Fruit fly (Drosophila melanogaster) whole organism, pupa: Measurements from ENCODE around the gene Gr93c.

Experiments used
- CG10348 ChIP-seq: fragments of 200-800 bp; sonication (Bioruptor generic); IDR thresholded peaks from 2 replicates; pipeline ENCODE4 v1.3.6; 2022; ENCODE audit warnings: missing biosample characterization, missing genetic modification characterization
- CG12605 ChIP-seq: fragments of 200-800 bp; sonication (Bioruptor generic); IDR thresholded peaks from 2 replicates; pipeline ENCODE4 v1.3.6; 2022; ENCODE audit warnings: missing biosample characterization, missing genetic modification characterization
- CG13204 ChIP-seq: fragments of 200-800 bp; sonication (Bioruptor generic); optimal IDR thresholded peaks from 2 replicates; lab custom pipeline; 2018; ENCODE audit warnings: missing biosample characterization, mild to moderate bottlenecking, missing genetic modification characterization, moderate library complexity
- CG14655 ChIP-seq: fragments of 200-800 bp; sonication (Bioruptor generic); optimal IDR thresholded peaks from 3 replicates; lab custom pipeline; 2017; ENCODE audit warnings: mild to moderate bottlenecking, missing biosample characterization, missing genetic modification reagents, missing genetic modification characterization
- CG15710 ChIP-seq: fragments of 200-800 bp; sonication (Bioruptor generic); optimal IDR thresholded peaks from 2 replicates; lab custom pipeline; 2018; ENCODE audit warnings: missing biosample characterization, mild to moderate bottlenecking, missing genetic modification characterization, moderate library complexity
- CG17806 ChIP-seq: fragments of 200-800 bp; sonication (Bioruptor generic); optimal IDR thresholded peaks from 2 replicates; lab custom pipeline; 2018; ENCODE audit warnings: missing biosample characterization, mild to moderate bottlenecking, missing genetic modification characterization, moderate library complexity
- CG32121 ChIP-seq: fragments of 200-800 bp; sonication (Bioruptor generic); IDR thresholded peaks from 2 replicates; pipeline ENCODE4 v1.3.6; 2022; ENCODE audit warnings: missing biosample characterization, missing genetic modification characterization
- CG34367 ChIP-seq: fragments of 200-800 bp; sonication (Bioruptor generic); optimal IDR thresholded peaks from 2 replicates; lab custom pipeline; 2018; ENCODE audit warnings: missing biosample characterization, mild to moderate bottlenecking, missing genetic modification characterization
- CG4496 ChIP-seq: fragments of 200-800 bp; sonication (Bioruptor generic); IDR thresholded peaks from 3 replicates; pipeline ENCODE4 v1.3.6; 2022; ENCODE audit warnings: missing biosample characterization, missing genetic modification characterization
- CG8159 ChIP-seq: fragments of 200-800 bp; sonication (Bioruptor generic); optimal IDR thresholded peaks from 3 replicates; lab custom pipeline; 2018; ENCODE audit warnings: missing biosample characterization, mild to moderate bottlenecking, missing genetic modification characterization, moderate library complexity
- CG8301 ChIP-seq: fragments of 200-800 bp; sonication (Bioruptor generic); optimal IDR thresholded peaks from 2 replicates; lab custom pipeline; 2018; ENCODE audit warnings: missing biosample characterization, mild to moderate bottlenecking, missing genetic modification characterization
- CG9948 ChIP-seq: fragments of 200-800 bp; sonication (Bioruptor generic); optimal IDR thresholded peaks from 2 replicates; lab custom pipeline; 2018; ENCODE audit warnings: missing biosample characterization, mild to moderate bottlenecking, missing genetic modification characterization, moderate library complexity
- D1 ChIP-seq: fragments of 200-800 bp; sonication (Bioruptor generic); optimal IDR thresholded peaks from 2 replicates; lab custom pipeline; 2018; ENCODE audit warnings: missing biosample characterization, mild to moderate bottlenecking, missing genetic modification characterization, moderate library complexity
- EcR ChIP-seq: fragments of 200-800 bp; sonication (Bioruptor generic); optimal IDR thresholded peaks from 3 replicates; lab custom pipeline; 2019; ENCODE audit warnings: missing biosample characterization, missing genetic modification characterization, mild to moderate bottlenecking, moderate library complexity, missing genetic modification reagents
- Ets98B ChIP-seq: fragments of 200-800 bp; sonication (Bioruptor generic); IDR thresholded peaks from 2 replicates; pipeline ENCODE4 v1.3.6; 2022; ENCODE audit warnings: missing biosample characterization, missing genetic modification characterization
- Pif1A ChIP-seq: fragments of 200-800 bp; sonication (Bioruptor generic); optimal IDR thresholded peaks from 3 replicates; lab custom pipeline; 2016; ENCODE audit warnings: missing biosample characterization, missing genetic modification characterization
- Pif1B ChIP-seq: fragments of 200-800 bp; sonication (Bioruptor generic); optimal IDR thresholded peaks from 3 replicates; lab custom pipeline; 2016; ENCODE audit warnings: missing biosample characterization, missing genetic modification characterization
- Snoo ChIP-seq: fragments of 200-800 bp; sonication (Bioruptor generic); optimal IDR thresholded peaks from 3 replicates; lab custom pipeline; 2017; ENCODE audit warnings: missing biosample characterization, mild to moderate bottlenecking, missing genetic modification characterization, inconsistent platforms
- fd96Ca ChIP-seq: fragments of 200-800 bp; sonication (Bioruptor generic); IDR thresholded peaks from 3 replicates; pipeline ENCODE4 v1.3.6; 2022; ENCODE audit warnings: missing biosample characterization, missing genetic modification characterization
- gl ChIP-seq: fragments of 200-800 bp; sonication (Bioruptor generic); optimal IDR thresholded peaks from 2 replicates; lab custom pipeline; 2018; ENCODE audit warnings: missing biosample characterization, mild to moderate bottlenecking, missing genetic modification characterization
- rn ChIP-seq: fragments of 200-800 bp; sonication (Bioruptor generic); IDR thresholded peaks from 2 replicates; pipeline ENCODE4 v1.3.6; 2022; ENCODE audit warnings: missing biosample characterization, missing genetic modification characterization

The Gr93c gene

dm6 chr3R:21877636-21878035 lies 32.6 kb upstream of the Gr93c start, which contains the start of gene P5CDh2:
Gene P5CDh2 (plus strand): TSS chr3R:21877936.
- TF ChIP-seq CG12605 (GFP tag; lab: Robert Waterston, UW) (no peak), CG8159 (tag; lab: Kevin White, UChicago) (no peak), CG9948 (tag; lab: Kevin White, UChicago) (no peak), EcR (GFP tag; lab: Kevin White, UChicago) (no peak), CG17806 (tag; lab: Kevin White, UChicago) (no peak), CG4496 (GFP tag; lab: Robert Waterston, UW) (no peak), gl (no peak), CG34367 (no peak), CG10348 (no peak), fd96Ca (GFP tag; lab: Robert Waterston, UW) (no peak), D1 (tag; lab: Kevin White, UChicago) (no peak), CG32121 (no peak)

- TF ChIP-seq rn (GFP tag; lab: Robert Waterston, UW), result no peak
- peak; percentile 11 for TF ChIP-seq CG15710 (tag; lab: Kevin White, UChicago)
- no peak for TF ChIP-seq CG17806 (tag; lab: Kevin White, UChicago)
- TF ChIP-seq gl, result no peak
- TF ChIP-seq EcR (GFP tag; lab: Kevin White, UChicago), result peak; percentile 86
- TF ChIP-seq CG34367, result no peak
- TF ChIP-seq Pif1A (GFP tag; lab: Kevin White, UChicago), result peak; percentile 29
- no peak for TF ChIP-seq CG14655
- peak; percentile 45; the same call in 1 of the 3 replicates for TF ChIP-seq fd96Ca (GFP tag; lab: Robert Waterston, UW)
- TF ChIP-seq CG13204, result peak; percentile 26
- no peak for TF ChIP-seq CG10348
- TF ChIP-seq CG32121, result peak; percentile 67
- TF ChIP-seq Pif1B, result no peak
- TF ChIP-seq D1 (tag; lab: Kevin White, UChicago), result no peak
- peak; percentile 81; the same call in 1 of the 2 replicates for TF ChIP-seq Ets98B (GFP tag; lab: Robert Waterston, UW)
- peak; percentile 61; the same call in 2 of the 3 replicates for TF ChIP-seq CG4496 (GFP tag; lab: Robert Waterston, UW)
- TF ChIP-seq CG12605 (GFP tag; lab: Robert Waterston, UW), result peak; percentile 74; the same call in 1 of the 2 replicates
- TF ChIP-seq CG9948 (tag; lab: Kevin White, UChicago), result no peak
- TF ChIP-seq Snoo (tag; lab: Kevin White, UChicago), result peak; percentile 47
- peak; percentile 28 for TF ChIP-seq CG8159 (tag; lab: Kevin White, UChicago)
- TF ChIP-seq CG8301 (tag; lab: Kevin White, UChicago), result no peak
These were observed 30.0 kb upstream of the Gr93c start, which contains the start of gene CG6656 for dm6 chr3R:21874982-21875466. Gene CG6656 (plus strand): TSS chr3R:21875293.

dm6 chr3R:21873439-21873838 lies 28.4 kb upstream of the Gr93c start, which contains the start of gene CG31178:
Gene CG31178 (plus strand): TSS chr3R:21873739.
- no peak for TF ChIP-seq rn (GFP tag; lab: Robert Waterston, UW)
- no peak for TF ChIP-seq CG8301 (tag; lab: Kevin White, UChicago)
- no peak for TF ChIP-seq CG4496 (GFP tag; lab: Robert Waterston, UW)

- no peak for TF ChIP-seq gl
- no peak for TF ChIP-seq CG8301 (tag; lab: Kevin White, UChicago)
- TF ChIP-seq CG14655, result no peak
- no peak for TF ChIP-seq CG8159 (tag; lab: Kevin White, UChicago)
- TF ChIP-seq CG10348, result no peak
- no peak for TF ChIP-seq CG34367
- TF ChIP-seq Ets98B (GFP tag; lab: Robert Waterston, UW), result no peak
- no peak for TF ChIP-seq CG17806 (tag; lab: Kevin White, UChicago)
- no peak for TF ChIP-seq Pif1A (GFP tag; lab: Kevin White, UChicago)
- TF ChIP-seq Snoo (tag; lab: Kevin White, UChicago), result no peak
- no peak for TF ChIP-seq Pif1B
- TF ChIP-seq fd96Ca (GFP tag; lab: Robert Waterston, UW), result no peak
- no peak for TF ChIP-seq CG12605 (GFP tag; lab: Robert Waterston, UW)
- TF ChIP-seq CG13204, result no peak
- no peak for TF ChIP-seq CG32121
- TF ChIP-seq rn (GFP tag; lab: Robert Waterston, UW), result no peak
These were observed 26.4 kb upstream of the Gr93c start for dm6 chr3R:21871348-21871940.

- TF ChIP-seq Pif1B (peak; percentile 82), CG32121 (peak; percentile 95), CG9948 (tag; lab: Kevin White, UChicago) (peak; percentile 81), fd96Ca (GFP tag; lab: Robert Waterston, UW) (peak; percentile 90), EcR (GFP tag; lab: Kevin White, UChicago) (no peak), Pif1A (GFP tag; lab: Kevin White, UChicago) (peak; percentile 82), CG34367 (peak; percentile 78), CG8159 (tag; lab: Kevin White, UChicago) (peak; percentile 85), CG15710 (tag; lab: Kevin White, UChicago) (peak; percentile 85), Snoo (tag; lab: Kevin White, UChicago) (peak; percentile 28), CG4496 (GFP tag; lab: Robert Waterston, UW) (peak; percentile 94), CG8301 (tag; lab: Kevin White, UChicago) (peak; percentile 91), CG12605 (GFP tag; lab: Robert Waterston, UW) (peak; percentile 90), CG14655 (peak; percentile 89), rn (GFP tag; lab: Robert Waterston, UW) (peak; percentile 74), gl (peak; percentile 66), CG10348 (peak; percentile 62), CG17806 (tag; lab: Kevin White, UChicago) (peak; percentile 87), Ets98B (GFP tag; lab: Robert Waterston, UW) (peak; percentile 93), CG13204 (no peak), D1 (tag; lab: Kevin White, UChicago) (no peak)
These were observed 25.3 kb upstream of the Gr93c start, which contains the start of gene CG31431 for dm6 chr3R:21870158-21870971. Gene CG31431 (plus strand): TSS chr3R:21870681.
